Fruit fly (Drosophila melanogaster) whole organism, embryonic: ENCODE data around the gene CG5188.
A peak's percentile ranks its signal among the peaks of the same experiment; 100 is the strongest.

Source experiments
- CG10366 ChIP-seq: fragments of 200-800 bp; sonication (Bioruptor generic); IDR thresholded peaks from 2 replicates; pipeline ENCODE4 v1.3.6; 2022; ENCODE audit warnings: missing biosample characterization, missing genetic modification characterization
- CG10431 ChIP-seq: fragments of 200-800 bp; sonication (Bioruptor generic); optimal IDR thresholded peaks from 3 replicates; lab custom pipeline; 2018; ENCODE audit warnings: missing biosample characterization, mild to moderate bottlenecking, missing genetic modification characterization
- CG1233 ChIP-seq: fragments of 200-800 bp; sonication (Bioruptor generic); optimal IDR thresholded peaks from 4 replicates; lab custom pipeline; 2018; ENCODE audit warnings: missing biosample characterization, mild to moderate bottlenecking, missing genetic modification characterization
- CG13296 ChIP-seq: fragments of 200-800 bp; sonication (Bioruptor generic); optimal IDR thresholded peaks from 3 replicates; lab custom pipeline; 2018; ENCODE audit warnings: missing biosample characterization, mild to moderate bottlenecking, missing genetic modification characterization
- CG14965 ChIP-seq: fragments of 200-800 bp; sonication (Bioruptor generic); optimal IDR thresholded peaks from 2 replicates; lab custom pipeline; 2016; ENCODE audit warnings: missing biosample characterization, missing genetic modification characterization, borderline replicate concordance
- CG1603 ChIP-seq: fragments of 200-800 bp; sonication (Bioruptor generic); optimal IDR thresholded peaks from 2 replicates; lab custom pipeline; 2019; ENCODE audit warnings: missing biosample characterization, mild to moderate bottlenecking, missing genetic modification characterization, moderate library complexity
- CG30403 ChIP-seq: fragments of 200-800 bp; sonication (Bioruptor generic); optimal IDR thresholded peaks from 3 replicates; lab custom pipeline; 2016; ENCODE audit warnings: missing biosample characterization, missing genetic modification characterization
- CG31441 ChIP-seq: fragments of 200-800 bp; sonication (Bioruptor generic); IDR thresholded peaks from 2 replicates; pipeline ENCODE4 v1.3.6; 2022; ENCODE audit warnings: missing biosample characterization, missing genetic modification characterization
- CG32532 ChIP-seq: fragments of 200-800 bp; sonication (Bioruptor generic); IDR thresholded peaks from 2 replicates; pipeline ENCODE4 v1.3.6; 2022; ENCODE audit warnings: missing biosample characterization, missing genetic modification characterization
- CG32772 ChIP-seq: fragments of 200-800 bp; sonication (Bioruptor generic); IDR thresholded peaks from 2 replicates; pipeline ENCODE4 v1.3.6; 2022; ENCODE audit warnings: missing biosample characterization, missing genetic modification characterization
- CG33557 ChIP-seq: fragments of 200-800 bp; sonication (Bioruptor generic); optimal IDR thresholded peaks from 2 replicates; lab custom pipeline; 2019; ENCODE audit warnings: missing biosample characterization, mild to moderate bottlenecking, missing genetic modification characterization, moderate library complexity
- CG43689 ChIP-seq: fragments of 200-800 bp; sonication (Bioruptor generic); IDR thresholded peaks from 2 replicates; pipeline ENCODE4 v1.3.6; 2022; ENCODE audit warnings: missing biosample characterization, missing genetic modification characterization
- CG4424 ChIP-seq: fragments of 200-800 bp; sonication (Bioruptor generic); optimal IDR thresholded peaks from 3 replicates; lab custom pipeline; 2016; ENCODE audit warnings: missing biosample characterization, missing genetic modification characterization
- CG8388 ChIP-seq: fragments of 200-800 bp; sonication (Bioruptor generic); optimal IDR thresholded peaks from 2 replicates; lab custom pipeline; 2019; ENCODE audit warnings: missing biosample characterization, mild to moderate bottlenecking, missing genetic modification characterization, moderate library complexity
- CG9817 ChIP-seq: fragments of 200-800 bp; sonication (Bioruptor generic); optimal IDR thresholded peaks from 2 replicates; lab custom pipeline; 2018; ENCODE audit warnings: missing biosample characterization, mild to moderate bottlenecking, missing genetic modification characterization, moderate library complexity
- D19B ChIP-seq: fragments of 200-800 bp; sonication (Bioruptor generic); optimal IDR thresholded peaks from 2 replicates; lab custom pipeline; 2017; ENCODE audit warnings: missing biosample characterization, mild to moderate bottlenecking, missing genetic modification characterization
- Dip2 ChIP-seq: fragments of 200-800 bp; sonication (Bioruptor generic); IDR thresholded peaks from 2 replicates; pipeline ENCODE4 v1.3.6; 2022; ENCODE audit warnings: missing biosample characterization, missing genetic modification characterization
- Elba2 ChIP-seq: fragments of 200-800 bp; sonication (Bioruptor generic); optimal IDR thresholded peaks from 3 replicates; lab custom pipeline; 2016; ENCODE audit warnings: missing biosample characterization, missing genetic modification characterization
- Gsc ChIP-seq: fragments of 200-800 bp; sonication (Bioruptor generic); IDR thresholded peaks from 2 replicates; pipeline ENCODE4 v1.3.6; 2022; ENCODE audit warnings: missing biosample characterization, missing genetic modification characterization
- H15 ChIP-seq: fragments of 200-800 bp; sonication (Bioruptor generic); IDR thresholded peaks from 3 replicates; pipeline ENCODE4 v1.3.6; 2022; ENCODE audit warnings: missing biosample characterization, missing genetic modification characterization
- HLHmδ ChIP-seq: fragments of 200-800 bp; sonication (Bioruptor generic); optimal IDR thresholded peaks from 2 replicates; lab custom pipeline; 2018; ENCODE audit warnings: missing biosample characterization, mild to moderate bottlenecking, missing genetic modification characterization, moderate library complexity
- HmgZ ChIP-seq: fragments of 200-800 bp; sonication (Bioruptor generic); optimal IDR thresholded peaks from 2 replicates; lab custom pipeline; 2018; ENCODE audit warnings: missing biosample characterization, mild to moderate bottlenecking, missing genetic modification characterization
- Hr78 ChIP-seq, 2 experiments: fragments of 200-800 bp in 1 of 2; fragments of >200 bp in 1 of 2; sonication (Bioruptor generic) in 1 of 2; optimal IDR thresholded peaks; 2 replicates each; lab custom pipeline; 2017 to 2019; ENCODE audit warnings: missing biosample characterization in 2 of 2, missing genetic modification characterization in 2 of 2, mild to moderate bottlenecking in 1 of 2, moderate library complexity in 1 of 2
- Mes4 ChIP-seq: fragments of 200-800 bp; sonication (Bioruptor generic); optimal IDR thresholded peaks from 2 replicates; lab custom pipeline; 2016; ENCODE audit warnings: missing biosample characterization, missing genetic modification characterization
- Rx ChIP-seq: fragments of 200-800 bp; sonication (Bioruptor generic); IDR thresholded peaks from 2 replicates; pipeline ENCODE4 v1.3.6; 2022; ENCODE audit warnings: missing biosample characterization, missing genetic modification characterization
- Side ChIP-seq: fragments of 200-800 bp; sonication (Bioruptor generic); optimal IDR thresholded peaks from 2 replicates; lab custom pipeline; 2016; ENCODE audit warnings: missing biosample characterization, missing genetic modification characterization
- TFAM ChIP-seq: fragments of 200-800 bp; sonication (Bioruptor generic); optimal IDR thresholded peaks from 2 replicates; lab custom pipeline; 2017; ENCODE audit warnings: missing biosample characterization, missing genetic modification characterization, inconsistent platforms
- ac ChIP-seq: fragments of 200-800 bp; sonication (Bioruptor generic); optimal IDR thresholded peaks from 3 replicates; lab custom pipeline; 2017; ENCODE audit warnings: missing biosample characterization, mild to moderate bottlenecking, missing genetic modification characterization
- bab2 ChIP-seq: fragments of 200-800 bp; sonication (Bioruptor generic); optimal IDR thresholded peaks from 2 replicates; lab custom pipeline; 2016; ENCODE audit warnings: missing biosample characterization, missing genetic modification characterization
- bigmax ChIP-seq: fragments of 200-800 bp; sonication (Bioruptor generic); optimal IDR thresholded peaks from 2 replicates; lab custom pipeline; 2018; ENCODE audit warnings: missing biosample characterization, mild to moderate bottlenecking, missing genetic modification characterization
- bowl ChIP-seq: fragments of 200-800 bp; sonication (Bioruptor generic); IDR thresholded peaks from 2 replicates; pipeline ENCODE4 v1.3.6; 2022; ENCODE audit warnings: missing biosample characterization, missing genetic modification characterization
- corto ChIP-seq: fragments of 200-800 bp; sonication (Bioruptor generic); optimal IDR thresholded peaks from 2 replicates; lab custom pipeline; 2016; ENCODE audit warnings: missing biosample characterization, mild to moderate bottlenecking, missing genetic modification characterization, moderate library complexity
- croc ChIP-seq: fragments of 200-800 bp; sonication (Bioruptor generic); conservative IDR thresholded peaks from 3 replicates; pipeline ENCODE4 v1.3.6; 2022; ENCODE audit warnings: missing biosample characterization, missing genetic modification characterization
- da ChIP-seq: fragments of 200-800 bp; sonication (Bioruptor generic); optimal IDR thresholded peaks from 2 replicates; lab custom pipeline; 2016; ENCODE audit warnings: missing biosample characterization, missing genetic modification characterization
- eyg ChIP-seq: fragments of 200-800 bp; sonication (Bioruptor generic); optimal IDR thresholded peaks from 3 replicates; lab custom pipeline; 2016; ENCODE audit warnings: missing biosample characterization, missing genetic modification characterization
- kay ChIP-seq: fragments of 200-800 bp; sonication (Bioruptor generic); optimal IDR thresholded peaks from 2 replicates; lab custom pipeline; 2016; ENCODE audit warnings: missing biosample characterization, missing genetic modification characterization
- lmd ChIP-seq: fragments of 200-800 bp; sonication (Bioruptor generic); IDR thresholded peaks from 2 replicates; pipeline ENCODE4 v1.3.6; 2022; ENCODE audit warnings: missing biosample characterization, missing genetic modification characterization
- lola ChIP-seq, 3 experiments: fragments of >200 bp in 2 of 3; fragments of 200-800 bp in 1 of 3; sonication (Bioruptor generic) in 1 of 3; optimal IDR thresholded peaks; 2 replicates each; lab custom pipeline; 2017 to 2019; ENCODE audit warnings: missing biosample characterization in 3 of 3, missing genetic modification characterization in 3 of 3, mild to moderate bottlenecking in 1 of 3, moderate library complexity in 1 of 3
- luna ChIP-seq: fragments of 200-800 bp; sonication (Bioruptor generic); optimal IDR thresholded peaks from 2 replicates; lab custom pipeline; 2016; ENCODE audit warnings: missing biosample characterization, missing genetic modification characterization
- maf-S ChIP-seq: fragments of 200-800 bp; sonication (Bioruptor generic); optimal IDR thresholded peaks from 2 replicates; lab custom pipeline; 2016; ENCODE audit warnings: missing biosample characterization, missing genetic modification characterization
- oc ChIP-seq: fragments of 200-800 bp; sonication (Bioruptor generic); optimal IDR thresholded peaks from 2 replicates; lab custom pipeline; 2018; ENCODE audit warnings: missing biosample characterization, mild to moderate bottlenecking, missing genetic modification characterization, moderate library complexity
- p53 ChIP-seq: fragments of 200-800 bp; sonication (Bioruptor generic); optimal IDR thresholded peaks from 2 replicates; lab custom pipeline; 2016; ENCODE audit warnings: missing biosample characterization, missing genetic modification characterization
- pros ChIP-seq: fragments of 200-800 bp; sonication (Bioruptor generic); optimal IDR thresholded peaks from 3 replicates; lab custom pipeline; 2019; ENCODE audit warnings: missing biosample characterization, mild to moderate bottlenecking, missing genetic modification characterization, moderate library complexity
- sisA ChIP-seq: fragments of 200-800 bp; sonication (Bioruptor generic); IDR thresholded peaks from 2 replicates; pipeline ENCODE4 v1.3.6; 2022; ENCODE audit warnings: missing biosample characterization, missing genetic modification characterization
- sna ChIP-seq: fragments of 200-800 bp; sonication (Bioruptor generic); IDR thresholded peaks from 2 replicates; pipeline ENCODE4 v1.3.6; 2022; ENCODE audit warnings: missing biosample characterization, missing genetic modification characterization; ENCODE audit not compliant: partially characterized antibody
- sob ChIP-seq: fragments of 200-800 bp; sonication (Bioruptor generic); IDR thresholded peaks from 2 replicates; pipeline ENCODE4 v1.3.6; 2022; ENCODE audit warnings: missing biosample characterization, missing genetic modification characterization
- tgo ChIP-seq: fragments of 200-800 bp; sonication (Bioruptor generic); IDR thresholded peaks from 3 replicates; pipeline ENCODE4 v1.3.6; 2022; ENCODE audit warnings: missing biosample characterization, missing genetic modification characterization
- tio ChIP-seq: fragments of 200-800 bp; sonication (Bioruptor generic); optimal IDR thresholded peaks from 2 replicates; lab custom pipeline; 2017; ENCODE audit warnings: missing biosample characterization, missing genetic modification characterization, inconsistent platforms
- twi ChIP-seq: fragments of 200-800 bp; optimal IDR thresholded peaks from 2 replicates; lab custom pipeline; 2019; ENCODE audit warnings: missing biosample characterization, mild to moderate bottlenecking, missing genetic modification characterization, moderate library complexity
- wek ChIP-seq: fragments of 200-800 bp; sonication (Bioruptor generic); optimal IDR thresholded peaks from 3 replicates; lab custom pipeline; 2018; ENCODE audit warnings: missing biosample characterization, mild to moderate bottlenecking, missing genetic modification characterization, moderate library complexity

The CG5188 gene

dm6 chr2L:10408122-10408576 lies 20.5 kb upstream of the CG5188 start, which contains the start of the genes Ip259 and RpS27A (continued):
- TF ChIP-seq CG43689: no peak
- no peak; the same call in 1 of the 2 replicates for TF ChIP-seq CG31441 (GFP tag; lab: Robert Waterston, UW)
- peak; percentile 75 for TF ChIP-seq Side (GFP tag; lab: Kevin White, UChicago)
- TF ChIP-seq CG33557 (GFP tag; lab: Kevin White, UChicago): peak; percentile 69
- TF ChIP-seq bab2 (GFP tag; lab: Kevin White, UChicago): peak; percentile 1
- peak; percentile 55 for TF ChIP-seq tgo (GFP tag; lab: Robert Waterston, UW)
- TF ChIP-seq CG14965 (GFP tag; lab: Kevin White, UChicago): no peak
- peak; percentile 62 for TF ChIP-seq p53 (GFP tag; lab: Kevin White, UChicago)
- peak; percentile 95 for TF ChIP-seq da (GFP tag; lab: Kevin White, UChicago)
- TF ChIP-seq H15 (GFP tag; lab: Robert Waterston, UW): peak; percentile 71
- no peak for TF ChIP-seq TFAM (GFP tag; lab: Kevin White, UChicago)
- peak; percentile 61 for TF ChIP-seq croc (GFP tag; lab: Robert Waterston, UW)
- peak; percentile 84 for TF ChIP-seq wek
- no peak; the same call in 1 of the 2 replicates for TF ChIP-seq CG32772 (GFP tag; lab: Robert Waterston, UW)
- TF ChIP-seq Elba2: no peak
- TF ChIP-seq HLHmδ (GFP tag; lab: Kevin White, UChicago): peak; percentile 86
- TF ChIP-seq CG8388 (GFP tag; lab: Kevin White, UChicago): peak; percentile 53
- TF ChIP-seq sna (GFP tag; lab: Robert Waterston, UW): no peak
- peak; percentile 57 for TF ChIP-seq lmd (GFP tag; lab: Robert Waterston, UW)
- TF ChIP-seq pros (GFP tag; lab: Kevin White, UChicago): no peak
- peak; percentile 83 for TF ChIP-seq CG32532 (GFP tag; lab: Robert Waterston, UW)
- TF ChIP-seq CG30403 (GFP tag; lab: Kevin White, UChicago): peak; percentile 56
- peak; percentile 100 for TF ChIP-seq CG1603
- TF ChIP-seq CG9817: peak; percentile 70
- no peak for TF ChIP-seq Dip2 (GFP tag; lab: Robert Waterston, UW)
- peak; percentile 71 for TF ChIP-seq tio (GFP tag; lab: Kevin White, UChicago)
- peak; percentile 41 for TF ChIP-seq eyg (GFP tag; lab: Kevin White, UChicago)
- peak; percentile 89 for TF ChIP-seq CG1233 (GFP tag; lab: Kevin White, UChicago)
- TF ChIP-seq CG10431: peak; percentile 63
- peak; percentile 62 for TF ChIP-seq ac (GFP tag; lab: Kevin White, UChicago)
- peak; percentile 57 for TF ChIP-seq maf-S (GFP tag; lab: Kevin White, UChicago)
- peak; percentile 79 for TF ChIP-seq CG13296 (GFP tag; lab: Kevin White, UChicago)
- peak; percentile 56 for TF ChIP-seq D19B (GFP tag; lab: Kevin White, UChicago)
- TF ChIP-seq oc (tag; lab: Kevin White, UChicago): no peak
- peak; percentile 87 for TF ChIP-seq Mes4 (GFP tag; lab: Kevin White, UChicago)
- TF ChIP-seq corto (GFP tag; lab: Kevin White, UChicago): no peak
- TF ChIP-seq twi (tag; lab: Kevin White, UChicago): peak; percentile 46
- TF ChIP-seq CG4424: peak; percentile 70
- peak; percentile 71 for TF ChIP-seq HmgZ (tag; lab: Kevin White, UChicago)
- no peak for TF ChIP-seq Hr78 (GFP tag; optimal IDR thresholded peaks at IDR 0.05; lab: Kevin White, UChicago)
- peak in 1 of 3 experiments; percentile 36 for TF ChIP-seq lola (GFP tag; optimal IDR thresholded peaks at IDR 0.05; lab: Kevin White, UChicago)
- TF ChIP-seq luna (GFP tag; lab: Kevin White, UChicago): peak; percentile 56
- TF ChIP-seq sisA (GFP tag; lab: Robert Waterston, UW): no peak; the same call in 1 of the 2 replicates
- no peak for TF ChIP-seq Gsc (GFP tag; lab: Robert Waterston, UW)
- TF ChIP-seq kay (GFP tag; lab: Kevin White, UChicago): no peak
- TF ChIP-seq bigmax (GFP tag; lab: Kevin White, UChicago): no peak
- peak; percentile 69; the same call in 1 of the 2 replicates for TF ChIP-seq bowl (GFP tag; lab: Robert Waterston, UW)
- no peak; the same call in 1 of the 2 replicates for TF ChIP-seq CG10366 (GFP tag; lab: Robert Waterston, UW)
- peak; percentile 84 for TF ChIP-seq sob (GFP tag; lab: Robert Waterston, UW)
- TF ChIP-seq Rx: no peak; the same call in 1 of the 2 replicates
